Worm (Caenorhabditis elegans) whole organism, mixed stage, embryonic: Measurements from ENCODE around the gene F57A10.2.

Experiments used
- bed-3 ChIP-seq: fragments of 200-800 bp; sonication (Bioruptor generic); optimal IDR thresholded peaks from 3 replicates; lab custom pipeline; 2018; ENCODE audit warnings: mild to moderate bottlenecking, missing genetic modification characterization, moderate library complexity, missing compliant biosample characterization
- ceh-43 ChIP-seq: fragments of 200-800 bp; sonication (Bioruptor generic); optimal IDR thresholded peaks from 2 replicates; lab custom pipeline; 2018; ENCODE audit warnings: mild to moderate bottlenecking, missing genetic modification characterization, moderate library complexity, missing compliant biosample characterization
- cnd-1 ChIP-seq: fragments of 200-800 bp; sonication (Bioruptor generic); optimal IDR thresholded peaks from 2 replicates; lab custom pipeline; 2018; ENCODE audit warnings: mild to moderate bottlenecking, missing genetic modification characterization, missing compliant biosample characterization
- elt-3 ChIP-seq: fragments of 150-350 bp; optimal IDR thresholded peaks from 2 replicates; lab custom pipeline; 2014; ENCODE audit warnings: missing biosample characterization, missing genetic modification characterization
- nhr-12 ChIP-seq: fragments of 150-350 bp; optimal IDR thresholded peaks from 2 replicates; lab custom pipeline; 2014; ENCODE audit warnings: missing biosample characterization, missing genetic modification characterization
- nhr-28 ChIP-seq: fragments of 150-350 bp; optimal IDR thresholded peaks from 2 replicates; lab custom pipeline; 2014; ENCODE audit warnings: missing biosample characterization, missing genetic modification characterization
- nhr-76 ChIP-seq: sonication (generic microtip); optimal IDR thresholded peaks from 2 replicates; lab custom pipeline; 2017; ENCODE audit warnings: missing biosample characterization, missing genetic modification characterization
- sem-2 ChIP-seq: fragments of 200-800 bp; sonication (Bioruptor generic); optimal IDR thresholded peaks from 2 replicates; lab custom pipeline; 2018; ENCODE audit warnings: mild to moderate bottlenecking, missing genetic modification characterization, missing compliant biosample characterization
- tbx-8 ChIP-seq: fragments of 200-800 bp; sonication (Bioruptor generic); optimal IDR thresholded peaks from 2 replicates; lab custom pipeline; 2018; ENCODE audit warnings: mild to moderate bottlenecking, missing genetic modification characterization, moderate library complexity, missing compliant biosample characterization
- unc-62 ChIP-seq: fragments of 150-350 bp; optimal IDR thresholded peaks from 2 replicates; lab custom pipeline; 2014; ENCODE audit warnings: missing biosample characterization, missing genetic modification reagents, missing genetic modification characterization

- TF ChIP-seq unc-62 (no peak), tbx-8 (no peak), bed-3 (GFP tag; lab: Kevin White, UChicago) (no peak), elt-3 (no peak), cnd-1 (tag; lab: Kevin White, UChicago) (no peak), sem-2 (GFP tag; lab: Kevin White, UChicago) (no peak), nhr-28 (no peak), ceh-43 (GFP tag; lab: Kevin White, UChicago) (no peak), nhr-12 (tag; lab: Kevin White, UChicago) (no peak), nhr-76 (tag; lab: Kevin White, UChicago) (no peak)
Measured at ce11 chrV:15773141-15773540, 6.8 kb downstream of the F57A10.2 start, which contains the start of gene nhr-60.
